Fruit fly (Drosophila melanogaster) whole organism, wandering third instar larva: ENCODE measurements around the gene CG33688.

Experiments used
- Dfd ChIP-seq: fragments of >200 bp; optimal IDR thresholded peaks from 2 replicates; lab custom pipeline; 2017; ENCODE audit warnings: missing biosample characterization, missing genetic modification characterization
- HLH106 ChIP-seq: fragments of 200-800 bp; optimal IDR thresholded peaks from 3 replicates; lab custom pipeline; 2019; ENCODE audit warnings: missing biosample characterization, mild to moderate bottlenecking, missing genetic modification characterization, moderate library complexity
- Hnf4 ChIP-seq: fragments of 200-800 bp; sonication (Bioruptor generic); optimal IDR thresholded peaks from 2 replicates; lab custom pipeline; 2016; ENCODE audit warnings: missing biosample characterization, mild to moderate bottlenecking, missing genetic modification characterization
- Hr78 ChIP-seq: fragments of >200 bp; optimal IDR thresholded peaks from 2 replicates; lab custom pipeline; 2017; ENCODE audit warnings: missing biosample characterization, missing genetic modification characterization
- Myc ChIP-seq: fragments of >200 bp; optimal IDR thresholded peaks from 2 replicates; lab custom pipeline; 2017
- Vsx2 ChIP-seq: fragments of 200-300, 225-300 bp; sonication (Bioruptor generic); optimal IDR thresholded peaks from 2 replicates; lab custom pipeline; 2018; ENCODE audit warnings: missing biosample characterization, missing genetic modification characterization; ENCODE audit not compliant: partially characterized antibody
- br ChIP-seq: fragments of 200-800 bp; sonication (Bioruptor generic); optimal IDR thresholded peaks from 2 replicates; lab custom pipeline; 2016; ENCODE audit warnings: missing biosample characterization, missing genetic modification characterization
- brk ChIP-seq: fragments of 200-800 bp; sonication (Bioruptor generic); optimal IDR thresholded peaks from 2 replicates; lab custom pipeline; 2016; ENCODE audit warnings: missing biosample characterization, mild to moderate bottlenecking, missing genetic modification characterization
- dmrt93B ChIP-seq: fragments of 200-800 bp; sonication (Bioruptor generic); optimal IDR thresholded peaks from 2 replicates; lab custom pipeline; 2018; ENCODE audit warnings: missing biosample characterization, mild to moderate bottlenecking, missing genetic modification characterization
- dsf ChIP-seq: sonication (Bioruptor generic); optimal IDR thresholded peaks from 2 replicates; lab custom pipeline; 2016; ENCODE audit warnings: missing biosample characterization, missing genetic modification characterization, borderline replicate concordance
- pan ChIP-seq: fragments of >200 bp; optimal IDR thresholded peaks from 2 replicates; lab custom pipeline; 2017
- psq ChIP-seq: fragments of 200-800 bp; sonication (Bioruptor generic); optimal IDR thresholded peaks from 3 replicates; lab custom pipeline; 2017; ENCODE audit warnings: missing biosample characterization, mild to moderate bottlenecking, missing genetic modification characterization, moderate library complexity

- TF ChIP-seq brk (GFP tag; lab: Kevin White, UChicago) (peak; percentile 67), dsf (GFP tag; lab: Kevin White, UChicago) (no peak), Dfd (GFP tag; lab: Kevin White, UChicago) (no peak), Myc (lab: Kevin White, UChicago) (no peak), br (GFP tag; lab: Kevin White, UChicago) (peak; percentile 61), psq (peak; percentile 41), HLH106 (tag; lab: Kevin White, UChicago) (peak; percentile 64), Hnf4 (GFP tag; lab: Kevin White, UChicago) (peak; percentile 18), Vsx2 (no peak), Hr78 (GFP tag; lab: Kevin White, UChicago) (no peak), pan (lab: Kevin White, UChicago) (no peak), dmrt93B (GFP tag; lab: Kevin White, UChicago) (peak; percentile 29)
These were observed 22.5 kb upstream of the CG33688 start for dm6 chr3L:16176492-16176891.
